Worm (Caenorhabditis elegans): Measurements from ENCODE around the gene T20D4.3.

- TF ChIP-seq med-1 (GFP tag; optimal IDR thresholded peaks at IDR 0.05; ENCODE audit: insufficient read depth) (no peak), ztf-23 (GFP tag; IDR thresholded peaks at IDR 0.05) (no peak), ref-1 (GFP tag; conservative IDR thresholded peaks at IDR 0.05) (no peak), flt-1 (GFP tag; IDR thresholded peaks at IDR 0.05) (no peak)
These were observed 29.7 kb upstream of the T20D4.3 start for ce11 chrV:3388299-3388698.
